Fruit fly (Drosophila melanogaster) whole organism, embryonic: ENCODE results near the gene bumpel.
A peak's percentile ranks its signal among the peaks of the same experiment; 100 is the strongest.

Experiments
- Antp ChIP-seq: fragments of 200-800 bp; sonication (Bioruptor generic); optimal IDR thresholded peaks from 3 replicates; lab custom pipeline; 2016; ENCODE audit warnings: missing biosample characterization, missing genetic modification characterization
- Atf3 ChIP-seq: fragments of 200-800 bp; sonication (Bioruptor generic); optimal IDR thresholded peaks from 3 replicates; lab custom pipeline; 2016; ENCODE audit warnings: missing biosample characterization, missing genetic modification characterization
- B-H2 ChIP-seq: fragments of 200-800 bp; sonication (Bioruptor generic); optimal IDR thresholded peaks from 2 replicates; lab custom pipeline; 2018; ENCODE audit warnings: missing biosample characterization, mild to moderate bottlenecking, missing genetic modification characterization
- Bdp1 ChIP-seq: fragments of 200-800 bp; sonication (Bioruptor generic); optimal IDR thresholded peaks from 3 replicates; lab custom pipeline; 2016; ENCODE audit warnings: missing biosample characterization, missing genetic modification characterization
- CG10147 ChIP-seq: fragments of 200-800 bp; sonication (Bioruptor generic); optimal IDR thresholded peaks from 2 replicates; lab custom pipeline; 2019; ENCODE audit warnings: missing biosample characterization, mild to moderate bottlenecking, missing genetic modification characterization, moderate library complexity
- CG10274 ChIP-seq: fragments of 200-800 bp; sonication (Bioruptor generic); optimal IDR thresholded peaks from 3 replicates; lab custom pipeline; 2017; ENCODE audit warnings: missing biosample characterization, mild to moderate bottlenecking, missing genetic modification characterization
- CG11093 ChIP-seq: fragments of 200-800 bp; sonication (Bioruptor generic); IDR thresholded peaks from 3 replicates; pipeline ENCODE4 v1.3.6; 2022; ENCODE audit warnings: missing biosample characterization, missing genetic modification characterization
- CG12071 ChIP-seq: fragments of 200-800 bp; sonication (Bioruptor generic); optimal IDR thresholded peaks from 3 replicates; lab custom pipeline; 2018; ENCODE audit warnings: missing biosample characterization, mild to moderate bottlenecking, missing genetic modification characterization
- CG13287 ChIP-seq: fragments of 200-800 bp; sonication (Bioruptor generic); IDR thresholded peaks from 2 replicates; pipeline ENCODE4 v1.3.6; 2022; ENCODE audit warnings: missing biosample characterization, missing genetic modification characterization; ENCODE audit not compliant: partially characterized antibody
- CG14441 ChIP-seq: fragments of 200-800 bp; sonication (Bioruptor generic); IDR thresholded peaks from 2 replicates; pipeline ENCODE4 v1.3.6; 2022; ENCODE audit warnings: missing biosample characterization, missing genetic modification characterization
- CG1647 ChIP-seq: fragments of 200-800 bp; sonication (Bioruptor generic); optimal IDR thresholded peaks from 3 replicates; lab custom pipeline; 2016; ENCODE audit warnings: missing biosample characterization, missing genetic modification characterization
- CG17912 ChIP-seq: fragments of 200-800 bp; sonication (Bioruptor generic); optimal IDR thresholded peaks from 2 replicates; lab custom pipeline; 2018; ENCODE audit warnings: missing biosample characterization, mild to moderate bottlenecking, missing genetic modification characterization
- CG1792 ChIP-seq: fragments of 200-800 bp; sonication (Bioruptor generic); optimal IDR thresholded peaks from 2 replicates; lab custom pipeline; 2016; ENCODE audit warnings: missing biosample characterization, missing genetic modification characterization
- CG18599 ChIP-seq: fragments of 200-800 bp; sonication (Bioruptor generic); optimal IDR thresholded peaks from 3 replicates; lab custom pipeline; 2017; ENCODE audit warnings: missing biosample characterization, missing genetic modification characterization, mild to moderate bottlenecking, moderate library complexity, missing genetic modification reagents
- CG31441 ChIP-seq: fragments of 200-800 bp; sonication (Bioruptor generic); IDR thresholded peaks from 2 replicates; pipeline ENCODE4 v1.3.6; 2022; ENCODE audit warnings: missing biosample characterization, missing genetic modification characterization
- CG3726 ChIP-seq: fragments of 200-800 bp; sonication (Bioruptor generic); IDR thresholded peaks from 3 replicates; pipeline ENCODE4, ENCODE4 v1.3.6; 2022; ENCODE audit warnings: missing biosample characterization, missing genetic modification characterization
- CG43689 ChIP-seq: fragments of 200-800 bp; sonication (Bioruptor generic); IDR thresholded peaks from 2 replicates; pipeline ENCODE4 v1.3.6; 2022; ENCODE audit warnings: missing biosample characterization, missing genetic modification characterization
- CG5180 ChIP-seq: fragments of 200-800 bp; sonication (Bioruptor generic); optimal IDR thresholded peaks from 3 replicates; lab custom pipeline; 2017; ENCODE audit warnings: missing biosample characterization, missing genetic modification characterization, mild to moderate bottlenecking, moderate library complexity, missing genetic modification reagents
- CG5953 ChIP-seq: fragments of 200-800 bp; sonication (Bioruptor generic); IDR thresholded peaks from 2 replicates; pipeline ENCODE4 v1.3.6; 2022; ENCODE audit warnings: missing biosample characterization, missing genetic modification characterization
- CG6175 ChIP-seq: fragments of 200-800 bp; sonication (Bioruptor generic); IDR thresholded peaks from 3 replicates; pipeline ENCODE4 v1.3.6; 2022; ENCODE audit warnings: missing biosample characterization, missing genetic modification characterization
- CG8290 ChIP-seq, 3 experiments: fragments of 200-800 bp; sonication (Bioruptor generic); optimal IDR thresholded peaks; 2 replicates each; lab custom pipeline; 2016 to 2019; ENCODE audit warnings: missing biosample characterization in 3 of 3, missing genetic modification characterization in 3 of 3, mild to moderate bottlenecking in 2 of 3, moderate library complexity in 1 of 3
- CG9876 ChIP-seq: fragments of 200-800 bp; sonication (Bioruptor generic); optimal IDR thresholded peaks from 2 replicates; lab custom pipeline; 2016; ENCODE audit warnings: missing biosample characterization, missing genetic modification characterization
- D19A ChIP-seq: fragments of 200-800 bp; optimal IDR thresholded peaks from 3 replicates; lab custom pipeline; 2019; ENCODE audit warnings: missing biosample characterization, mild to moderate bottlenecking, missing genetic modification characterization, moderate library complexity
- Gug ChIP-seq: fragments of 200-800 bp; sonication (Bioruptor generic); IDR thresholded peaks from 4 replicates; pipeline ENCODE4 v1.3.6; 2022; ENCODE audit warnings: missing biosample characterization, missing genetic modification characterization
- H2.0 ChIP-seq: fragments of 200-800 bp; sonication (Bioruptor generic); IDR thresholded peaks from 2 replicates; pipeline ENCODE4 v1.3.6; 2022; ENCODE audit warnings: missing biosample characterization, missing genetic modification characterization
- HHEX ChIP-seq: fragments of 200-800 bp; sonication (Bioruptor generic); optimal IDR thresholded peaks from 3 replicates; lab custom pipeline; 2017; ENCODE audit warnings: missing biosample characterization, mild to moderate bottlenecking, missing genetic modification characterization, missing genetic modification reagents
- HLH3B ChIP-seq: fragments of 200-800 bp; sonication (Bioruptor generic); IDR thresholded peaks from 2 replicates; pipeline ENCODE4 v1.3.6; 2022; ENCODE audit warnings: missing biosample characterization, missing genetic modification characterization
- HLH4C ChIP-seq: fragments of 200-800 bp; sonication (Bioruptor generic); IDR thresholded peaks from 3 replicates; pipeline ENCODE4 v1.3.6; 2022; ENCODE audit warnings: missing biosample characterization, missing genetic modification characterization; ENCODE audit not compliant: partially characterized antibody
- Nf-YC ChIP-seq: fragments of 200-800 bp; optimal IDR thresholded peaks from 3 replicates; lab custom pipeline; 2019; ENCODE audit warnings: missing biosample characterization, mild to moderate bottlenecking, missing genetic modification characterization, moderate library complexity
- bsh ChIP-seq, 2 experiments: fragments of 200-800 bp; sonication (Bioruptor generic); optimal IDR thresholded peaks; 2 replicates each; lab custom pipeline; 2017 to 2018; ENCODE audit warnings: mild to moderate bottlenecking in 2 of 2, missing biosample characterization in 2 of 2, missing genetic modification characterization in 2 of 2, moderate library complexity in 1 of 2
- caup ChIP-seq: fragments of 200-800 bp; sonication (Bioruptor generic); optimal IDR thresholded peaks from 3 replicates; lab custom pipeline; 2017; ENCODE audit warnings: missing biosample characterization, mild to moderate bottlenecking, missing genetic modification characterization, moderate library complexity; ENCODE audit not compliant: severe bottlenecking
- crol ChIP-seq: fragments of 200-800 bp; sonication (Bioruptor generic); IDR thresholded peaks from 2 replicates; pipeline ENCODE4 v1.3.6; 2022; ENCODE audit warnings: missing biosample characterization, missing genetic modification characterization
- danr ChIP-seq: fragments of 200-800 bp; sonication (Bioruptor generic); IDR thresholded peaks from 2 replicates; pipeline ENCODE4 v1.3.6; 2022; ENCODE audit warnings: missing biosample characterization, missing genetic modification characterization
- dmrt99B ChIP-seq: fragments of 200-800 bp; sonication (Bioruptor generic); optimal IDR thresholded peaks from 2 replicates; lab custom pipeline; 2018; ENCODE audit warnings: missing biosample characterization, mild to moderate bottlenecking, missing genetic modification characterization, moderate library complexity
- ems ChIP-seq: fragments of 200-800 bp; sonication (Bioruptor generic); optimal IDR thresholded peaks from 3 replicates; lab custom pipeline; 2016; ENCODE audit warnings: missing biosample characterization, missing genetic modification characterization
- fd96Cb ChIP-seq: fragments of 200-800 bp; sonication (Bioruptor generic); optimal IDR thresholded peaks from 2 replicates; lab custom pipeline; 2018; ENCODE audit warnings: missing biosample characterization, mild to moderate bottlenecking, missing genetic modification characterization, moderate library complexity
- inv ChIP-seq: fragments of 200-800 bp; sonication (Bioruptor generic); IDR thresholded peaks from 2 replicates; pipeline ENCODE4 v1.3.6; 2022; ENCODE audit warnings: missing biosample characterization, missing genetic modification characterization; ENCODE audit not compliant: partially characterized antibody
- knrl ChIP-seq: fragments of 200-800 bp; sonication (Bioruptor generic); IDR thresholded peaks from 3 replicates; pipeline ENCODE4 v1.3.6; 2022; ENCODE audit warnings: missing biosample characterization, missing genetic modification characterization; ENCODE audit not compliant: partially characterized antibody
- pb ChIP-seq: fragments of 200-800 bp; sonication (Bioruptor generic); optimal IDR thresholded peaks from 3 replicates; lab custom pipeline; 2016; ENCODE audit warnings: missing biosample characterization, missing genetic modification characterization
- phol ChIP-seq: fragments of 200-800 bp; sonication (Bioruptor generic); optimal IDR thresholded peaks from 3 replicates; lab custom pipeline; 2018; ENCODE audit warnings: missing biosample characterization, mild to moderate bottlenecking, missing genetic modification characterization, moderate library complexity
- prd ChIP-seq, 3 experiments: fragments of >200 bp in 2 of 3; fragments of 200-800 bp in 1 of 3; sonication (Bioruptor generic) in 1 of 3; optimal IDR thresholded peaks in 2 of 3; IDR thresholded peaks in 1 of 3; 2 replicates in 2 of 3; 3 replicates in 1 of 3; pipeline versions ENCODE4 v1.3.6 to Lab custom; 2017 to 2022; ENCODE audit warnings: missing biosample characterization in 1 of 3, missing genetic modification characterization in 1 of 3
- pzg ChIP-seq: fragments of 200-800 bp; sonication (Bioruptor generic); optimal IDR thresholded peaks from 3 replicates; lab custom pipeline; 2018; ENCODE audit warnings: missing biosample characterization, mild to moderate bottlenecking, missing genetic modification characterization, moderate library complexity
- row ChIP-seq: fragments of 200-800 bp; sonication (Bioruptor generic); IDR thresholded peaks from 3 replicates; pipeline ENCODE4 v1.3.6; 2022; ENCODE audit warnings: missing biosample characterization, missing genetic modification characterization
- sr ChIP-seq: fragments of 200-800 bp; sonication (Bioruptor generic); IDR thresholded peaks from 3 replicates; pipeline ENCODE4 v1.3.6; 2022; ENCODE audit warnings: missing biosample characterization, missing genetic modification characterization
- stwl ChIP-seq: fragments of 200-800 bp; sonication (Bioruptor generic); optimal IDR thresholded peaks from 3 replicates; lab custom pipeline; 2018; ENCODE audit warnings: missing biosample characterization, mild to moderate bottlenecking, missing genetic modification characterization, moderate library complexity
- tio ChIP-seq: fragments of 200-800 bp; sonication (Bioruptor generic); optimal IDR thresholded peaks from 2 replicates; lab custom pipeline; 2017; ENCODE audit warnings: missing biosample characterization, missing genetic modification characterization, inconsistent platforms
- toy ChIP-seq: fragments of 200-800 bp; sonication (Bioruptor generic); IDR thresholded peaks from 2 replicates; pipeline ENCODE4 v1.3.6; 2022; ENCODE audit warnings: missing biosample characterization, missing genetic modification characterization
- unpg ChIP-seq: fragments of 200-800 bp; sonication (Bioruptor generic); optimal IDR thresholded peaks from 3 replicates; lab custom pipeline; 2018; ENCODE audit warnings: missing biosample characterization, mild to moderate bottlenecking, missing genetic modification characterization, moderate library complexity

bumpel gene

dm6 chr3R:11421643-11422122, 3.2 kb upstream of the bumpel start, which contains the start of the genes ninaG and Sptz (continued):
- peak; percentile 96 for TF ChIP-seq phol (tag; lab: Kevin White, UChicago)
- peak; percentile 84 for TF ChIP-seq caup (GFP tag; lab: Kevin White, UChicago)
- TF ChIP-seq CG1792, result peak; percentile 84
- peak; percentile 83 for TF ChIP-seq CG43689
- TF ChIP-seq H2.0, result peak; percentile 95
- peak; percentile 92 for TF ChIP-seq CG31441
- TF ChIP-seq CG9876 (GFP tag; lab: Kevin White, UChicago), result peak; percentile 90
- TF ChIP-seq bsh (GFP tag; optimal IDR thresholded peaks at IDR 0.05; lab: Kevin White, UChicago), result peak in 1 of 2 experiments; percentile 93
- peak; percentile 88 for TF ChIP-seq danr (GFP tag; lab: Robert Waterston, UW)
- peak; percentile 89 for TF ChIP-seq CG6175 (GFP tag; lab: Robert Waterston, UW)
- no peak for TF ChIP-seq Nf-YC (tag; lab: Kevin White, UChicago)
- TF ChIP-seq CG8290 (GFP tag; optimal IDR thresholded peaks at IDR 0.05; lab: Kevin White, UChicago), result no peak
- peak in 1 of 2 experiments; percentile 46 for TF ChIP-seq CG8290 (tag; optimal IDR thresholded peaks at IDR 0.05; lab: Kevin White, UChicago)
- TF ChIP-seq pzg (GFP tag; lab: Kevin White, UChicago), result peak; percentile 56
- TF ChIP-seq knrl (GFP tag; lab: Robert Waterston, UW), result peak; percentile 63
- TF ChIP-seq CG11093 (GFP tag; lab: Robert Waterston, UW), result peak; percentile 93
- peak; percentile 48 for TF ChIP-seq CG12071 (GFP tag; lab: Kevin White, UChicago)
- TF ChIP-seq CG13287 (GFP tag; lab: Robert Waterston, UW), result peak; percentile 64
- peak; percentile 50; the same call in 1 of the 2 replicates for TF ChIP-seq crol (GFP tag; lab: Robert Waterston, UW)
- peak; percentile 81 for TF ChIP-seq toy (GFP tag; lab: Robert Waterston, UW)
- no peak for TF ChIP-seq D19A
- peak; percentile 87 for TF ChIP-seq Bdp1 (GFP tag; lab: Kevin White, UChicago)
- no peak for TF ChIP-seq inv (GFP tag; lab: Robert Waterston, UW)
- peak; percentile 78 for TF ChIP-seq pb (GFP tag; lab: Kevin White, UChicago)
- TF ChIP-seq CG3726, result peak; percentile 87; the same call in 2 of the 3 replicates
- peak; percentile 92 for TF ChIP-seq fd96Cb
- peak; percentile 4 for TF ChIP-seq CG17912 (GFP tag; lab: Kevin White, UChicago)
- peak; percentile 92 for TF ChIP-seq Atf3
- no peak for TF ChIP-seq CG10147 (GFP tag; lab: Kevin White, UChicago)
- no peak for TF ChIP-seq dmrt99B
- peak; percentile 96 for TF ChIP-seq CG14441 (GFP tag; lab: Robert Waterston, UW)
- TF ChIP-seq HLH4C, result peak; percentile 30; the same call in 1 of the 3 replicates
- TF ChIP-seq CG1647 (GFP tag; lab: Kevin White, UChicago), result peak; percentile 95
- TF ChIP-seq Gug, result peak; percentile 96
- peak; percentile 93 for TF ChIP-seq unpg (GFP tag; lab: Kevin White, UChicago)
- peak; percentile 87 for TF ChIP-seq CG5953 (GFP tag; lab: Robert Waterston, UW)
- no peak for TF ChIP-seq B-H2 (GFP tag; lab: Kevin White, UChicago)
- TF ChIP-seq sr (GFP tag; lab: Robert Waterston, UW), result peak; percentile 64; the same call in 1 of the 3 replicates
- peak; percentile 91 for TF ChIP-seq CG18599
- peak; percentile 95 for TF ChIP-seq HLH3B
- TF ChIP-seq HHEX (GFP tag; lab: Kevin White, UChicago), result peak; percentile 83
- TF ChIP-seq prd (optimal IDR thresholded peaks at IDR 0.05; lab: Kevin White, UChicago), result no peak
- peak; percentile 99 for TF ChIP-seq prd (GFP tag; IDR thresholded peaks at IDR 0.05; lab: Robert Waterston, UW)
- peak; percentile 95 for TF ChIP-seq Antp (GFP tag; lab: Kevin White, UChicago)
- TF ChIP-seq row (GFP tag; lab: Robert Waterston, UW), result peak; percentile 98
- no peak for TF ChIP-seq CG5180 (GFP tag; lab: Kevin White, UChicago)
- no peak for TF ChIP-seq stwl (tag; lab: Kevin White, UChicago)
- peak; percentile 62 for TF ChIP-seq CG10274 (GFP tag; lab: Kevin White, UChicago)
- TF ChIP-seq tio, result no peak
- peak; percentile 96 for TF ChIP-seq ems (GFP tag; lab: Kevin White, UChicago)
